Worm (Caenorhabditis elegans) whole organism, L1 larva: ENCODE measurements around the gene plk-3.

ENCODE experiments used
- C34B4.2 ChIP-seq: sonication (generic microtip); optimal IDR thresholded peaks from 2 replicates; lab custom pipeline; 2017; ENCODE audit warnings: mild to moderate bottlenecking, missing genetic modification characterization, missing compliant biosample characterization
- alr-1 ChIP-seq: fragments of 200-800 bp; sonication (Bioruptor generic); optimal IDR thresholded peaks from 2 replicates; lab custom pipeline; 2018; ENCODE audit warnings: borderline replicate concordance, mild to moderate bottlenecking, missing genetic modification characterization, missing compliant biosample characterization
- ceh-82 ChIP-seq, 3 experiments: fragments of 150-350 bp in 1 of 3; sonication (generic microtip) in 2 of 3; optimal IDR thresholded peaks; 2 replicates each; lab custom pipeline; 2014 to 2017; ENCODE audit warnings: missing biosample characterization in 3 of 3, missing genetic modification characterization in 3 of 3
- dsc-1 ChIP-seq: sonication (generic microtip); optimal IDR thresholded peaks from 2 replicates; lab custom pipeline; 2016; ENCODE audit warnings: mild to moderate bottlenecking, missing genetic modification characterization, missing compliant biosample characterization
- efl-1 ChIP-seq, 4 experiments: fragments of 150-350 bp; optimal IDR thresholded peaks in 3 of 4; peaks in 1 of 4; 1 replicate in 1 of 4; 2 replicates in 3 of 4; lab custom pipeline; 2014; ENCODE audit warnings: missing biosample characterization in 2 of 4, missing genetic modification characterization in 2 of 4, missing genetic modification reagents in 2 of 4
- elt-2 ChIP-seq: sonication (generic microtip); optimal IDR thresholded peaks from 2 replicates; lab custom pipeline; 2016; ENCODE audit warnings: missing genetic modification characterization, mild to moderate bottlenecking, inconsistent platforms, missing compliant biosample characterization, missing genetic modification reagents
- elt-3 ChIP-seq, 6 experiments: fragments of 150-350 bp in 1 of 6; sonication (generic microtip); optimal IDR thresholded peaks; 2 replicates each; lab custom pipeline; 2017 to 2018; ENCODE audit warnings: missing biosample characterization in 6 of 6, missing genetic modification characterization in 6 of 6, inconsistent platforms in 1 of 6
- fkh-8 ChIP-seq: sonication (generic microtip); optimal IDR thresholded peaks from 2 replicates; lab custom pipeline; 2016; ENCODE audit warnings: mild to moderate bottlenecking, missing genetic modification characterization, missing compliant biosample characterization
- grh-1 ChIP-seq: fragments of 200-800 bp; sonication (Bioruptor generic); IDR thresholded peaks from 2 replicates; pipeline ENCODE4 v1.3.6; 2022; ENCODE audit warnings: missing genetic modification reagents, missing genetic modification characterization, missing compliant biosample characterization
- hlh-17 ChIP-seq: fragments of 200-800 bp; sonication (Bioruptor generic); optimal IDR thresholded peaks from 2 replicates; lab custom pipeline; 2018; ENCODE audit warnings: missing genetic modification characterization, mild to moderate bottlenecking, missing compliant biosample characterization, moderate library complexity, borderline replicate concordance
- irx-1 ChIP-seq: sonication (generic microtip); optimal IDR thresholded peaks from 2 replicates; lab custom pipeline; 2016; ENCODE audit warnings: missing genetic modification characterization, missing compliant biosample characterization
- jun-1 ChIP-seq: fragments of 150-350 bp; optimal IDR thresholded peaks from 2 replicates; lab custom pipeline; 2014; ENCODE audit warnings: missing biosample characterization, missing genetic modification reagents, missing genetic modification characterization
- lin-14 ChIP-seq: fragments of 200-800 bp; sonication (Bioruptor generic); optimal IDR thresholded peaks from 2 replicates; lab custom pipeline; 2018; ENCODE audit warnings: mild to moderate bottlenecking, missing genetic modification characterization, moderate library complexity, missing compliant biosample characterization
- lin-35 ChIP-seq, 2 experiments: fragments of 150-350 bp; optimal IDR thresholded peaks; 2 replicates each; lab custom pipeline; 2014; ENCODE audit warnings: missing biosample characterization in 2 of 2, missing genetic modification characterization in 2 of 2, missing genetic modification reagents in 2 of 2
- lir-3 ChIP-seq: sonication (generic microtip); optimal IDR thresholded peaks from 2 replicates; lab custom pipeline; 2016; ENCODE audit warnings: mild to moderate bottlenecking, missing genetic modification characterization, moderate library complexity, missing compliant biosample characterization; ENCODE audit not compliant: poor library complexity
- mab-9 ChIP-seq: fragments of 200-800 bp; sonication (Bioruptor generic); IDR thresholded peaks from 2 replicates; pipeline ENCODE4 v1.3.6; 2022; ENCODE audit warnings: missing genetic modification reagents, missing genetic modification characterization, missing compliant biosample characterization
- mdl-1 ChIP-seq, 2 experiments: fragments of 150-350 bp; optimal IDR thresholded peaks; 2 replicates each; lab custom pipeline; 2014 to 2017; ENCODE audit warnings: missing biosample characterization in 2 of 2, missing genetic modification characterization in 2 of 2, inconsistent platforms in 1 of 2
- mef-2 ChIP-seq: fragments of 150-350 bp; optimal IDR thresholded peaks from 2 replicates; lab custom pipeline; 2014; ENCODE audit warnings: missing biosample characterization, missing genetic modification characterization
- nhr-11 ChIP-seq: fragments of 150-350 bp; optimal IDR thresholded peaks from 2 replicates; lab custom pipeline; 2014; ENCODE audit warnings: missing biosample characterization, missing genetic modification characterization
- nhr-12 ChIP-seq: sonication (generic microtip); optimal IDR thresholded peaks from 2 replicates; lab custom pipeline; 2017; ENCODE audit warnings: missing biosample characterization, missing genetic modification characterization
- nhr-47 ChIP-seq: sonication (generic microtip); optimal IDR thresholded peaks from 2 replicates; lab custom pipeline; 2016; ENCODE audit warnings: mild to moderate bottlenecking, missing genetic modification characterization, moderate library complexity, missing compliant biosample characterization
- nhr-85 ChIP-seq: sonication (generic microtip); peaks from one replicate; lab custom pipeline; 2016; ENCODE audit warnings: missing genetic modification characterization, inconsistent platforms, missing compliant biosample characterization
- nhr-90 ChIP-seq: sonication (generic microtip); optimal IDR thresholded peaks from 2 replicates; lab custom pipeline; 2016; ENCODE audit warnings: mild to moderate bottlenecking, missing genetic modification characterization, missing compliant biosample characterization; ENCODE audit not compliant: poor library complexity
- pax-3 ChIP-seq: fragments of 200-800 bp; sonication (Bioruptor generic); optimal IDR thresholded peaks from 2 replicates; lab custom pipeline; 2018; ENCODE audit warnings: mild to moderate bottlenecking, missing genetic modification characterization, moderate library complexity, missing compliant biosample characterization
- tbx-2 ChIP-seq: sonication (generic microtip); optimal IDR thresholded peaks from 2 replicates; lab custom pipeline; 2016; ENCODE audit warnings: missing genetic modification characterization, missing compliant biosample characterization
- tlp-1 ChIP-seq: fragments of 150-350 bp; optimal IDR thresholded peaks from 2 replicates; lab custom pipeline; 2014; ENCODE audit warnings: missing biosample characterization, missing genetic modification characterization
- unc-130 ChIP-seq: fragments of 150-350 bp; optimal IDR thresholded peaks from 2 replicates; lab custom pipeline; 2017; ENCODE audit warnings: missing biosample characterization, missing genetic modification characterization, inconsistent platforms
- unc-62 ChIP-seq: fragments of 150-350 bp; optimal IDR thresholded peaks from 2 replicates; lab custom pipeline; 2014; ENCODE audit warnings: missing biosample characterization, missing genetic modification reagents, missing genetic modification characterization
- zag-1 ChIP-seq: fragments of 150-350 bp; optimal IDR thresholded peaks from 2 replicates; lab custom pipeline; 2014; ENCODE audit warnings: missing biosample characterization, missing genetic modification characterization
- ztf-4 ChIP-seq: fragments of 150-350 bp; optimal IDR thresholded peaks from 2 replicates; lab custom pipeline; 2014; ENCODE audit warnings: missing biosample characterization, missing genetic modification characterization

Gene plk-3

DNA sequence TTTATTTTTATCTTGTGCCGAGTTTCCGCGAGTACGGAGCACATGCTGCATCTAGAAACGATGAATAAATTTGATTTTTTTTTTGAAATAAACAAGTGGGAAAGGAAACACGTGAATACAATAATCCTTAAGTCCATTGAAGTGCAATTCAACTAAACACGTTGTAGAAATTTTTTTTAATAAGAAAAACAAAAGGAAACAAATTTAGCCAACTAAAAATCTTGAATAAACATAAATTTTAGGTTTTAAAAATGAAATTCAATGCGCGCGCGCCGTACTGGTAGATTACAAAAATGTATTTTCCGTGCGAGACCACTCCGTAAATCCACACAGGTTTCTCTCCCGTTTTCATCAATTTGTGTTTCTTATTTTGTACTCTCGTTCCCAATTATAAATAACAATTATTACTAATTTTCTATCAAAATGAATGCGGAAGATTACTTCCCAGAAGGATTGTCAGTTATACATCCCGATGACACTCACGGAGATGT, at the start of gene plk-3, which contains the start of gene F55G1.6:
plk-3 (minus strand) TSS at position 51 of the 491 bp plus-strand sequence.
F55G1.6 (plus strand) TSS at position 359 of the 491 bp plus-strand sequence.
- TF ChIP-seq jun-1 (tag; lab: Kevin White, UChicago) (no peak), nhr-11 (tag; lab: Kevin White, UChicago) (no peak), unc-130 (tag; lab: Kevin White, UChicago) (no peak), nhr-47 (tag; lab: Kevin White, UChicago) (no peak), tlp-1 (no peak), hlh-17 (GFP tag; lab: Kevin White, UChicago) (no peak), grh-1 (no peak), mab-9 (no peak), nhr-85 (tag; lab: Kevin White, UChicago) (no peak), zag-1 (tag; lab: Kevin White, UChicago) (no peak)

DNA sequence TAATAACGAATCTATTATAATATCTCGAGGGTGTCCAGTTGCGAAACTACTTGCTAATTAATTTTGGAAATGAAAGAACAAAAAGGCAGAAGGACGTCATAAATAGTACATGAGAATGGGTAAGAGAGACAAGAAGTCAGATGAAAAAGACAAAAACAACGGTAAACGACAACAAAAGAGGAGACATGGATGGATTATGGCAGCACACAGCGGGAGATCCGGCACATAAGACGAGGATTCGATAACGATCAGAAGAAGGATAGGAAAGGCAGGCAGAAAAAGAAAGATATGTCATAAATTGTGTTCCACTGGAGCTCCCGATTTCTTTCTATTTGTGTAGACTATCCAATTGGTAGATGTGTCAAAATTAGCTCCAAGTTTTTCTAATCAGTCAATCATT, 48.6 kb upstream of the plk-3 start:
- no peak for TF ChIP-seq unc-62
- TF ChIP-seq dsc-1 (tag; lab: Kevin White, UChicago) = no peak
- peak; percentile 29 for TF ChIP-seq nhr-85 (tag; lab: Kevin White, UChicago)
- peak; percentile 28 for TF ChIP-seq lin-14
- TF ChIP-seq ceh-82 (tag; optimal IDR thresholded peaks at IDR 0.05; lab: Kevin White, UChicago) = no peak

DNA sequence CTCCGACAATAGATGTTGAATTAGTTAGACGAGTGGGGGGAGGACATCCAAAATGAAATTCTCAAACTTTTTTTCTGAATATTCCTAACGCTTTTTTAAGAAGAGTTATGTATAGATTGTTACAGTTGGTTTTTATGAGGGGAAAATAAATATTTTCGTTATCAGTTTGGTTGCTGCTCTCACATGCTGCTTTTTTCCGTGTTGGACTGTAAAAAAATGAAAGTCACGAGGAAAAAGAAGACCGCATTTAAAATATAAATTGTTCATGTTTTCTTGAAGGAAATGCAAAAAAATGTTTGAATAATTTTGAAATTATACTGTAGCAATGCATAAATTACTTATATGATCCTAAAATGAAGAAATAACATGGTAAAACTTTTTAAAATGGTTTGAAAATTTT, 47.8 kb upstream of the plk-3 start:
- TF ChIP-seq tbx-2 (tag; lab: Kevin White, UChicago) (no peak), mdl-1 (tag; optimal IDR thresholded peaks at IDR 0.05; lab: Kevin White, UChicago) (no peak), mef-2 (tag; lab: Kevin White, UChicago) (no peak), elt-2 (tag; lab: Kevin White, UChicago) (peak; percentile 72), lin-35 (GFP tag; optimal IDR thresholded peaks at IDR 0.05; lab: Kevin White, UChicago) (peak in 1 of 2 experiments; percentile 16)

DNA sequence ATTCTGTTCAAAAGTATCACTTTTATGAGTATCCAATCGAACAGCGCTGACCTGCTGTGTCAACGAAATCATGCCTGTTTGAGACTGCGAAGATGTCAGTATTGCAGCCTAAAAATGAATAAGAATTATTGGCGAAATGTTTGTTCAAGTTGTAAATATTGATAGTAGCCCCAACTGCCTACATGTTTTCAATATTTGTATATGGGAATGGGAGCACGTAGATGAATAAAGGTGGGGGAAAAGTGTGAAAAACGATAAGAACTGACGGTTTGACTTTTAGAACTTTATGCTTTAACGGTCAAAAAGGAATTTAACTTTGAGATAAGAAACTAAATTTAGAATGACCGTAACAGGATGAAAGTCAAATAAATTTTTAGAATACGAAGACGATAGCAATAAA, 47.2 kb upstream of the plk-3 start:
- TF ChIP-seq ztf-4 (no peak), elt-3 (tag; optimal IDR thresholded peaks at IDR 0.05; lab: Kevin White, UChicago) (no peak), C34B4.2 (tag; lab: Kevin White, UChicago) (no peak), lin-35 (GFP tag; optimal IDR thresholded peaks at IDR 0.05; lab: Kevin White, UChicago) (peak in 1 of 2 experiments; percentile 2), pax-3 (tag; lab: Kevin White, UChicago) (no peak), efl-1 (optimal IDR thresholded peaks at IDR 0.05; lab: Kevin White, UChicago) (no peak), efl-1 (GFP tag; optimal IDR thresholded peaks at IDR 0.05 in 1 of 2; lab: Kevin White, UChicago) (peak in 1 of 2 experiments; percentile 68)
- TF ChIP-seq, all 84 proteins: peak for 2

DNA sequence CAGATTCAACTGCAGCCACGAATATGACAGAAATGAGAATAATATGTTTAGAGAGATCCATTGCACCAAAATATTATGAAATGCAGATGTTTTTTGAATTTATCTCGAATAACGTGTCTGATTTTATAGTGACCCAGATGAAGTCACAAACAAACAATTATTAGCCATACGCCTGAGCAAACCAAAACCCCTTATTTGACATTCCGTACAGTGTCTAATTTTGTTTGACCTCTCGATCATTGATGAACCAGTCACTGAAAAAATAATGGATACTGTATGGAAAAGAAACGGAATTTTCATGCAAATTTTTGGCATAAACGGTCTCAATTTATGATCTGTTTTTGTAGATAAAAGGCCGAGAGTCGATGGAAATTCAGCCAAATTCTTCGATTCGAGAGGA, 43.2 kb upstream of the plk-3 start, which contains the start of the genes R05G6.9 and R05G6.3:
R05G6.9 (minus strand) TSS at position 101 of the 400 bp plus-strand sequence.
R05G6.3 (plus strand) TSS at position 386 of the 400 bp plus-strand sequence.
- TF ChIP-seq fkh-8 (tag; lab: Kevin White, UChicago) = no peak
- TF ChIP-seq elt-2 (tag; lab: Kevin White, UChicago) = no peak
- no peak for TF ChIP-seq pax-3 (tag; lab: Kevin White, UChicago)
- TF ChIP-seq nhr-90 = no peak
- no peak for TF ChIP-seq lir-3 (tag; lab: Kevin White, UChicago)
- TF ChIP-seq alr-1 (tag; lab: Kevin White, UChicago) = no peak
- no peak for TF ChIP-seq nhr-12 (tag; lab: Kevin White, UChicago)
- TF ChIP-seq irx-1 (tag; lab: Kevin White, UChicago) = no peak
